Worm (Caenorhabditis elegans) whole organism, young adult: ENCODE data around the gene C01B10.9.
A peak's percentile ranks its signal among the peaks of the same experiment; 100 is the strongest.

Experiments used
- B0035.1 ChIP-seq: sonication (generic microtip); optimal IDR thresholded peaks from 2 replicates; lab custom pipeline; 2016; ENCODE audit warnings: missing genetic modification characterization, mild to moderate bottlenecking, missing compliant biosample characterization, missing genotype, missing genetic modification reagents
- B0261.1 ChIP-seq: sonication (generic microtip); optimal IDR thresholded peaks from 2 replicates; lab custom pipeline; 2016; ENCODE audit warnings: mild to moderate bottlenecking, missing genetic modification characterization, moderate library complexity, missing compliant biosample characterization
- F10E7.11 ChIP-seq: sonication (generic microtip); optimal IDR thresholded peaks from 2 replicates; lab custom pipeline; 2017; ENCODE audit warnings: mild to moderate bottlenecking, missing genetic modification characterization, moderate library complexity, missing compliant biosample characterization
- F52B5.7 ChIP-seq: sonication (generic microtip); optimal IDR thresholded peaks from 2 replicates; lab custom pipeline; 2016; ENCODE audit warnings: mild to moderate bottlenecking, missing genetic modification characterization, missing compliant biosample characterization
- F55B11.4 ChIP-seq: sonication (generic microtip); optimal IDR thresholded peaks from 2 replicates; lab custom pipeline; 2016; ENCODE audit warnings: missing compliant biosample characterization, missing genetic modification characterization, borderline replicate concordance; ENCODE audit not compliant: insufficient read depth
- K12H6.12 ChIP-seq: fragments of 200-800 bp; sonication (Bioruptor generic); optimal IDR thresholded peaks from 2 replicates; lab custom pipeline; 2018; ENCODE audit warnings: mild to moderate bottlenecking, missing genetic modification characterization, missing compliant biosample characterization
- Y53G8AR.9 ChIP-seq: fragments of 200-800 bp; sonication (Bioruptor generic); conservative IDR thresholded peaks from 2 replicates; pipeline ENCODE4 v1.3.6; 2022; ENCODE audit warnings: missing genetic modification reagents, missing genetic modification characterization, missing compliant biosample characterization
- Y95B8A.8 ChIP-seq: fragments of 200-800 bp; sonication (Bioruptor generic); IDR thresholded peaks from 2 replicates; pipeline ENCODE4 v1.3.6; 2022; ENCODE audit warnings: missing genetic modification reagents, missing genetic modification characterization, missing compliant biosample characterization
- ZK185.1 ChIP-seq: sonication (generic microtip); optimal IDR thresholded peaks from 2 replicates; lab custom pipeline; 2016; ENCODE audit warnings: mild to moderate bottlenecking, missing genetic modification characterization, missing compliant biosample characterization; ENCODE audit not compliant: poor library complexity, severe bottlenecking
- ama-1 ChIP-seq, 3 experiments: fragments of 150-350 bp in 1 of 3; sonication (generic microtip) in 2 of 3; optimal IDR thresholded peaks; 2 replicates each; lab custom pipeline; 2014 to 2018; ENCODE audit warnings: missing biosample characterization in 2 of 3, missing genetic modification characterization in 2 of 3, missing genetic modification reagents in 2 of 3
- aptf-2 ChIP-seq: fragments of 200-800 bp; sonication (Bioruptor generic); conservative IDR thresholded peaks from 2 replicates; pipeline ENCODE4 v1.3.6; 2022; ENCODE audit warnings: missing genetic modification reagents, missing genetic modification characterization, missing compliant biosample characterization
- attf-6 ChIP-seq: fragments of 200-800 bp; sonication (Bioruptor generic); IDR thresholded peaks from 2 replicates; pipeline ENCODE4 v1.3.6; 2022; ENCODE audit warnings: missing genetic modification reagents, missing genetic modification characterization, missing compliant biosample characterization
- ceh-27 ChIP-seq: fragments of 200-800 bp; sonication (Bioruptor generic); optimal IDR thresholded peaks from 2 replicates; lab custom pipeline; 2018; ENCODE audit warnings: mild to moderate bottlenecking, missing genetic modification characterization, moderate library complexity, missing compliant biosample characterization
- dpl-1 ChIP-seq: fragments of 150-350 bp; optimal IDR thresholded peaks from 2 replicates; lab custom pipeline; 2014; ENCODE audit warnings: missing biosample characterization, missing genetic modification reagents, missing genetic modification characterization
- egrh-3 ChIP-seq: fragments of 200-800 bp; sonication (Bioruptor generic); IDR thresholded peaks from 2 replicates; pipeline ENCODE4 v1.3.6; 2022; ENCODE audit warnings: missing genetic modification reagents, missing genetic modification characterization, missing compliant biosample characterization
- ekl-4 ChIP-seq: fragments of 200-800 bp; sonication (Bioruptor generic); IDR thresholded peaks from 2 replicates; pipeline ENCODE4 v1.3.6; 2022; ENCODE audit warnings: missing genetic modification reagents, missing genetic modification characterization, missing compliant biosample characterization
- ets-4 ChIP-seq: fragments of 200-800 bp; sonication (Bioruptor generic); optimal IDR thresholded peaks from 2 replicates; lab custom pipeline; 2018; ENCODE audit warnings: mild to moderate bottlenecking, missing genetic modification characterization, missing compliant biosample characterization
- hlh-12 ChIP-seq: sonication (generic microtip); optimal IDR thresholded peaks from 2 replicates; lab custom pipeline; 2016; ENCODE audit warnings: missing genetic modification characterization, missing compliant biosample characterization
- hlh-26 ChIP-seq: fragments of 200-800 bp; sonication (Bioruptor generic); conservative IDR thresholded peaks from 2 replicates; pipeline ENCODE4 v1.3.6; 2022; ENCODE audit warnings: missing genetic modification reagents, missing genetic modification characterization, missing compliant biosample characterization
- hmg-1.2 ChIP-seq: fragments of 200-800 bp; sonication (Bioruptor generic); IDR thresholded peaks from 2 replicates; pipeline ENCODE4 v1.3.6; 2022; ENCODE audit warnings: missing genetic modification reagents, missing genetic modification characterization, missing compliant biosample characterization
- hsf-1 ChIP-seq: fragments of 200-800 bp; sonication (Bioruptor generic); IDR thresholded peaks from 2 replicates; pipeline ENCODE4 v1.3.6; 2022; ENCODE audit warnings: missing genetic modification reagents, missing genetic modification characterization, missing compliant biosample characterization
- lag-1 ChIP-seq: fragments of 200-800 bp; sonication (Bioruptor generic); IDR thresholded peaks from 2 replicates; pipeline ENCODE4 v1.3.6; 2022; ENCODE audit warnings: missing genetic modification reagents, missing genetic modification characterization, missing compliant biosample characterization
- let-607 ChIP-seq, 2 experiments: fragments of 200-800 bp in 1 of 2; sonication (Bioruptor generic) in 1 of 2; sonication (generic microtip) in 1 of 2; optimal IDR thresholded peaks; 2 replicates each; lab custom pipeline; 2016 to 2018; ENCODE audit warnings: mild to moderate bottlenecking in 2 of 2, missing compliant biosample characterization in 2 of 2, missing genetic modification characterization in 2 of 2, moderate library complexity in 2 of 2, missing genotype in 1 of 2
- lin-35 ChIP-seq, 3 experiments: fragments of 150-350 bp in 2 of 3; sonication (generic microtip) in 1 of 3; optimal IDR thresholded peaks; 2 replicates each; lab custom pipeline; 2014 to 2018; ENCODE audit warnings: missing biosample characterization in 3 of 3, missing genetic modification characterization in 3 of 3, missing genetic modification reagents in 3 of 3
- lin-40 ChIP-seq: sonication (generic microtip); optimal IDR thresholded peaks from 2 replicates; lab custom pipeline; 2016; ENCODE audit warnings: missing genetic modification characterization, mild to moderate bottlenecking, missing compliant biosample characterization, missing genotype, missing genetic modification reagents
- madf-6 ChIP-seq: fragments of 200-800 bp; sonication (Bioruptor generic); IDR thresholded peaks from 2 replicates; pipeline ENCODE4 v1.3.6; 2022; ENCODE audit warnings: missing genetic modification reagents, missing genetic modification characterization, missing compliant biosample characterization
- mcd-1 ChIP-seq: fragments of 200-800 bp; sonication (Bioruptor generic); IDR thresholded peaks from 2 replicates; pipeline ENCODE4 v1.3.6; 2022; ENCODE audit warnings: missing genetic modification reagents, missing genetic modification characterization, missing compliant biosample characterization
- nhr-179 ChIP-seq: sonication (generic microtip); optimal IDR thresholded peaks from 2 replicates; lab custom pipeline; 2016; ENCODE audit warnings: mild to moderate bottlenecking, missing genetic modification characterization, missing compliant biosample characterization
- nhr-90 ChIP-seq: sonication (generic microtip); optimal IDR thresholded peaks from 2 replicates; lab custom pipeline; 2016; ENCODE audit warnings: missing genotype, mild to moderate bottlenecking, missing genetic modification characterization, missing compliant biosample characterization
- pbrm-1 ChIP-seq: fragments of 200-800 bp; sonication (Bioruptor generic); IDR thresholded peaks from 2 replicates; pipeline ENCODE4 v1.3.6; 2022; ENCODE audit warnings: missing genetic modification reagents, missing genetic modification characterization, missing compliant biosample characterization
- pha-4 ChIP-seq: fragments of 150-350 bp; sonication (generic microtip); optimal IDR thresholded peaks from 2 replicates; lab custom pipeline; 2014; ENCODE audit warnings: missing biosample characterization, missing genetic modification reagents, missing genetic modification characterization
- rcor-1 ChIP-seq: fragments of 200-800 bp; sonication (Bioruptor generic); IDR thresholded peaks from 2 replicates; pipeline ENCODE4 v1.3.6; 2022; ENCODE audit warnings: missing genetic modification reagents, missing genetic modification characterization, missing compliant biosample characterization
- repo-1 ChIP-seq: sonication (generic microtip); optimal IDR thresholded peaks from 2 replicates; lab custom pipeline; 2017; ENCODE audit warnings: mild to moderate bottlenecking, missing genetic modification characterization, missing compliant biosample characterization
- rpc-1 ChIP-seq, 2 experiments: fragments of 150-350 bp in 1 of 2; sonication (generic microtip) in 1 of 2; optimal IDR thresholded peaks; 2 replicates each; lab custom pipeline; 2014 to 2018; ENCODE audit warnings: missing biosample characterization in 1 of 2, missing genetic modification characterization in 1 of 2, missing genetic modification reagents in 1 of 2, missing genotype in 1 of 2
- sea-2 ChIP-seq: fragments of 200-800 bp; sonication (Bioruptor generic); IDR thresholded peaks from 2 replicates; pipeline ENCODE4 v1.3.6; 2022; ENCODE audit warnings: missing genetic modification characterization, missing compliant biosample characterization
- snpc-1.1 ChIP-seq: sonication (generic microtip); optimal IDR thresholded peaks from 2 replicates; lab custom pipeline; 2017; ENCODE audit warnings: missing genetic modification characterization, mild to moderate bottlenecking, missing compliant biosample characterization, antibody characterized with exemption, moderate library complexity, missing genotype, missing genetic modification reagents; ENCODE audit not compliant: insufficient read depth
- snpc-4 ChIP-seq, 5 experiments: fragments of 150-350 bp in 1 of 5; sonication (generic microtip) in 4 of 5; optimal IDR thresholded peaks; 2 replicates each; lab custom pipeline; 2014 to 2018; ENCODE audit warnings: missing genetic modification characterization in 5 of 5, missing biosample characterization in 3 of 5, antibody characterized with exemption in 2 of 5, mild to moderate bottlenecking in 2 of 5, missing compliant biosample characterization in 2 of 5, missing genotype in 2 of 5, moderate library complexity in 2 of 5, missing genetic modification reagents in 1 of 5
- sptf-2 ChIP-seq: fragments of 200-800 bp; sonication (Bioruptor generic); optimal IDR thresholded peaks from 2 replicates; lab custom pipeline; 2018; ENCODE audit warnings: mild to moderate bottlenecking, missing genetic modification characterization, missing compliant biosample characterization
- zim-3 ChIP-seq: sonication (generic microtip); optimal IDR thresholded peaks from 2 replicates; lab custom pipeline; 2017; ENCODE audit warnings: mild to moderate bottlenecking, missing genetic modification characterization, moderate library complexity, missing compliant biosample characterization
- ztf-18 ChIP-seq: sonication (generic microtip); optimal IDR thresholded peaks from 2 replicates; lab custom pipeline; 2016; ENCODE audit warnings: missing genotype, mild to moderate bottlenecking, missing genetic modification characterization, missing compliant biosample characterization
- ztf-28 ChIP-seq: fragments of 200-800 bp; sonication (Bioruptor generic); IDR thresholded peaks from 2 replicates; pipeline ENCODE4 v1.3.6; 2022; ENCODE audit warnings: missing genetic modification reagents, missing genetic modification characterization, missing compliant biosample characterization

Gene C01B10.9

ce11 chrIV:6631704-6632272 lies at the start of gene C01B10.9, which contains the start of gene cest-5.1 (continued):
- peak; percentile 49; the same call in 1 of the 2 replicates for TF ChIP-seq aptf-2 (GFP tag; lab: Robert Waterston, UW)
- TF ChIP-seq let-607 (tag; optimal IDR thresholded peaks at IDR 0.05; lab: Kevin White, UChicago) = peak in 1 of 2 experiments; percentile 41
- TF ChIP-seq snpc-1.1 (tag; lab: Kevin White, UChicago) = peak; percentile 2
- TF ChIP-seq, all 124 proteins: peak for 26

ce11 chrIV:6582604-6583003 lies 49.4 kb upstream of the C01B10.9 start, which contains the start of gene odr-8:
TSS of gene odr-8 (minus strand) at chrIV:6582704.
- TF ChIP-seq pbrm-1 (no peak), snpc-4 (GFP tag; optimal IDR thresholded peaks at IDR 0.05; lab: Kevin White, UChicago) (no peak), snpc-4 (tag; optimal IDR thresholded peaks at IDR 0.05; lab: Kevin White, UChicago) (peak in 1 of 4 experiments; percentile 50)

- TF ChIP-seq rcor-1 (GFP tag; lab: Robert Waterston, UW) (peak; percentile 38; the same call in 1 of the 2 replicates), nhr-90 (no peak), hlh-12 (no peak), hlh-26 (GFP tag; lab: Robert Waterston, UW) (no peak), let-607 (tag; optimal IDR thresholded peaks at IDR 0.05; lab: Kevin White, UChicago) (no peak), F52B5.7 (tag; lab: Kevin White, UChicago) (no peak), egrh-3 (GFP tag; lab: Robert Waterston, UW) (0 out of 2 replicates have a peak, but pooled peaks have one; percentile 24), rpc-1 (optimal IDR thresholded peaks at IDR 0.05; lab: Kevin White, UChicago) (peak; percentile 3), rpc-1 (tag; optimal IDR thresholded peaks at IDR 0.05; lab: Kevin White, UChicago) (no peak), Y53G8AR.9 (GFP tag; lab: Robert Waterston, UW) (no peak), B0035.1 (tag; lab: Kevin White, UChicago) (no peak), ceh-27 (GFP tag; lab: Kevin White, UChicago) (peak; percentile 73), lin-40 (tag; lab: Kevin White, UChicago) (peak; percentile 59), F10E7.11 (no peak), hsf-1 (GFP tag; lab: Robert Waterston, UW) (no peak), ztf-18 (tag; lab: Kevin White, UChicago) (no peak), pha-4 (tag; lab: Kevin White, UChicago) (peak; percentile 66), lag-1 (GFP tag; lab: Robert Waterston, UW) (no peak), dpl-1 (peak; percentile 25), pbrm-1 (peak; percentile 67), hmg-1.2 (peak; percentile 95), mcd-1 (GFP tag; lab: Robert Waterston, UW) (peak; percentile 96), ets-4 (GFP tag; lab: Kevin White, UChicago) (no peak), madf-6 (0 out of 2 replicates have a peak, but pooled peaks have one; percentile 30), attf-6 (no peak), zim-3 (tag; lab: Kevin White, UChicago) (no peak), nhr-179 (tag; lab: Kevin White, UChicago) (no peak), ztf-28 (GFP tag; lab: Robert Waterston, UW) (no peak), ama-1 (optimal IDR thresholded peaks at IDR 0.05; lab: Kevin White, UChicago) (no peak), ama-1 (GFP tag; optimal IDR thresholded peaks at IDR 0.05; lab: Kevin White, UChicago) (no peak), B0261.1 (tag; lab: Kevin White, UChicago) (no peak), ekl-4 (GFP tag; lab: Robert Waterston, UW) (no peak; the same call in 1 of the 2 replicates), F55B11.4 (tag; lab: Kevin White, UChicago) (no peak), K12H6.12 (peak; percentile 48), Y95B8A.8 (GFP tag; lab: Robert Waterston, UW) (0 out of 2 replicates have a peak, but pooled peaks have one; percentile 23), sptf-2 (GFP tag; lab: Kevin White, UChicago) (no peak), ZK185.1 (tag; lab: Kevin White, UChicago) (peak; percentile 2), sea-2 (GFP tag; lab: Robert Waterston, UW) (no peak), lin-35 (GFP tag; optimal IDR thresholded peaks at IDR 0.05; lab: Kevin White, UChicago) (peak in 1 of 3 experiments; percentile 43), repo-1 (tag; lab: Kevin White, UChicago) (no peak)
Observed at ce11 chrIV:6585397-6585921, 46.6 kb upstream of the C01B10.9 start, which contains the start of the genes F38A5.2 and dnj-11. TSS of gene F38A5.2 (minus strand) at chrIV:6585400. TSS of gene dnj-11 (plus strand) at chrIV:6585871.
